Worm (Caenorhabditis elegans) whole organism, late embryonic: ENCODE results near the gene H37A05.4.

Source experiments
- C38D4.7 ChIP-seq: fragments of 200-800 bp; sonication (Bioruptor generic); optimal IDR thresholded peaks from 2 replicates; lab custom pipeline; 2018; ENCODE audit warnings: mild to moderate bottlenecking, missing genetic modification characterization, moderate library complexity, missing compliant biosample characterization
- Y22D7AL.16 ChIP-seq: sonication (generic microtip); optimal IDR thresholded peaks from 2 replicates; lab custom pipeline; 2016; ENCODE audit warnings: missing genetic modification characterization, missing compliant biosample characterization
- ahr-1 ChIP-seq: sonication (generic microtip); optimal IDR thresholded peaks from 2 replicates; lab custom pipeline; 2016; ENCODE audit warnings: missing genetic modification characterization, missing compliant biosample characterization
- ceh-18 ChIP-seq: sonication (generic microtip); optimal IDR thresholded peaks from 2 replicates; lab custom pipeline; 2016; ENCODE audit warnings: missing genetic modification characterization, missing compliant biosample characterization
- ceh-19 ChIP-seq: fragments of 200-800 bp; sonication (Bioruptor generic); optimal IDR thresholded peaks from 2 replicates; lab custom pipeline; 2018; ENCODE audit warnings: mild to moderate bottlenecking, missing genetic modification characterization, missing compliant biosample characterization
- ceh-2 ChIP-seq: sonication (generic microtip); optimal IDR thresholded peaks from 2 replicates; lab custom pipeline; 2016; ENCODE audit warnings: missing genotype, missing genetic modification characterization, missing compliant biosample characterization
- ceh-24 ChIP-seq: sonication (generic microtip); optimal IDR thresholded peaks from 2 replicates; lab custom pipeline; 2016; ENCODE audit warnings: mild to moderate bottlenecking, missing genetic modification characterization, missing compliant biosample characterization
- ceh-6 ChIP-seq: fragments of 200-800 bp; sonication (Bioruptor generic); optimal IDR thresholded peaks from 2 replicates; lab custom pipeline; 2018; ENCODE audit warnings: mild to moderate bottlenecking, missing genetic modification characterization, missing compliant biosample characterization
- che-1 ChIP-seq: sonication (generic microtip); optimal IDR thresholded peaks from 2 replicates; lab custom pipeline; 2016; ENCODE audit warnings: mild to moderate bottlenecking, missing genetic modification characterization, missing compliant biosample characterization
- elt-2 ChIP-seq: sonication (generic microtip); optimal IDR thresholded peaks from 2 replicates; lab custom pipeline; 2016; ENCODE audit warnings: missing genetic modification reagents, missing genetic modification characterization, missing compliant biosample characterization
- eyg-1 ChIP-seq: sonication (generic microtip); optimal IDR thresholded peaks from 2 replicates; lab custom pipeline; 2016; ENCODE audit warnings: missing genotype, missing genetic modification characterization, missing compliant biosample characterization
- fkh-6 ChIP-seq: sonication (generic microtip); optimal IDR thresholded peaks from 2 replicates; lab custom pipeline; 2016; ENCODE audit warnings: missing genetic modification characterization, missing compliant biosample characterization
- gmeb-2 ChIP-seq: sonication (generic microtip); optimal IDR thresholded peaks from 2 replicates; lab custom pipeline; 2016; ENCODE audit warnings: missing genetic modification characterization, inconsistent platforms, missing compliant biosample characterization
- hlh-30 ChIP-seq: sonication (generic microtip); optimal IDR thresholded peaks from 2 replicates; lab custom pipeline; 2017; ENCODE audit warnings: antibody characterized with exemption, missing genetic modification characterization, missing compliant biosample characterization; ENCODE audit not compliant: insufficient read depth
- hlh-8 ChIP-seq: sonication (generic microtip); optimal IDR thresholded peaks from 2 replicates; lab custom pipeline; 2016; ENCODE audit warnings: missing genotype, missing genetic modification characterization, missing compliant biosample characterization
- lim-6 ChIP-seq: sonication (generic microtip); optimal IDR thresholded peaks from 2 replicates; lab custom pipeline; 2016; ENCODE audit warnings: missing genetic modification characterization, missing compliant biosample characterization
- mec-3 ChIP-seq: sonication (generic microtip); optimal IDR thresholded peaks from 2 replicates; lab custom pipeline; 2016; ENCODE audit warnings: borderline replicate concordance, missing genetic modification characterization, missing compliant biosample characterization
- nfya-1 ChIP-seq: sonication (generic microtip); optimal IDR thresholded peaks from 2 replicates; lab custom pipeline; 2017; ENCODE audit warnings: missing genetic modification characterization, mild to moderate bottlenecking, missing compliant biosample characterization, antibody characterized with exemption, moderate library complexity
- nhr-11 ChIP-seq: fragments of 150-350 bp; optimal IDR thresholded peaks from 2 replicates; lab custom pipeline; 2014; ENCODE audit warnings: missing biosample characterization, missing genetic modification characterization
- pat-9 ChIP-seq: fragments of 200-800 bp; sonication (Bioruptor generic); optimal IDR thresholded peaks from 2 replicates; lab custom pipeline; 2018; ENCODE audit warnings: mild to moderate bottlenecking, missing genetic modification characterization, moderate library complexity, missing compliant biosample characterization
- pax-1 ChIP-seq: fragments of 150-350 bp; optimal IDR thresholded peaks from 2 replicates; lab custom pipeline; 2014; ENCODE audit warnings: missing biosample characterization, missing genetic modification characterization
- pha-2 ChIP-seq: sonication (generic microtip); optimal IDR thresholded peaks from 2 replicates; lab custom pipeline; 2017; ENCODE audit warnings: mild to moderate bottlenecking, missing genetic modification characterization, missing compliant biosample characterization
- pha-4 ChIP-seq: fragments of 150-350 bp; optimal IDR thresholded peaks from 2 replicates; lab custom pipeline; 2018; ENCODE audit warnings: missing biosample characterization, missing genetic modification reagents, missing genetic modification characterization
- pqm-1 ChIP-seq: sonication (generic microtip); optimal IDR thresholded peaks from 2 replicates; lab custom pipeline; 2016; ENCODE audit warnings: missing genetic modification characterization, missing compliant biosample characterization
- ref-2 ChIP-seq: sonication (generic microtip); optimal IDR thresholded peaks from 2 replicates; lab custom pipeline; 2016; ENCODE audit warnings: missing genetic modification characterization, missing compliant biosample characterization
- sdc-2 ChIP-seq: sonication (generic microtip); optimal IDR thresholded peaks from 2 replicates; lab custom pipeline; 2016; ENCODE audit warnings: missing genotype, missing genetic modification characterization, missing compliant biosample characterization
- sox-2 ChIP-seq: fragments of 200-800 bp; sonication (Bioruptor generic); IDR thresholded peaks from 2 replicates; pipeline ENCODE4 v1.3.6; 2022; ENCODE audit warnings: missing genetic modification reagents, missing genetic modification characterization, missing compliant biosample characterization
- tbx-2 ChIP-seq: sonication (generic microtip); optimal IDR thresholded peaks from 2 replicates; lab custom pipeline; 2016; ENCODE audit warnings: missing genetic modification characterization, missing compliant biosample characterization
- unc-3 ChIP-seq, 2 experiments: fragments of 200-800 bp in 1 of 2; sonication (Bioruptor generic) in 1 of 2; sonication (generic microtip) in 1 of 2; conservative IDR thresholded peaks in 1 of 2; optimal IDR thresholded peaks in 1 of 2; 2 replicates each; pipeline versions ENCODE4 v1.3.6 to Lab custom; 2016 to 2022; ENCODE audit warnings: missing compliant biosample characterization in 2 of 2, missing genetic modification characterization in 2 of 2, missing genetic modification reagents in 1 of 2
- unc-42 ChIP-seq: sonication (generic microtip); optimal IDR thresholded peaks from 2 replicates; lab custom pipeline; 2016; ENCODE audit warnings: missing genotype, missing genetic modification characterization, missing compliant biosample characterization
- unc-86 ChIP-seq: sonication (generic microtip); optimal IDR thresholded peaks from 2 replicates; lab custom pipeline; 2016; ENCODE audit warnings: missing genetic modification characterization, missing compliant biosample characterization
- ztf-16 ChIP-seq: sonication (generic microtip); optimal IDR thresholded peaks from 2 replicates; lab custom pipeline; 2017; ENCODE audit warnings: missing genetic modification characterization, missing compliant biosample characterization

H37A05.4 gene

DNA sequence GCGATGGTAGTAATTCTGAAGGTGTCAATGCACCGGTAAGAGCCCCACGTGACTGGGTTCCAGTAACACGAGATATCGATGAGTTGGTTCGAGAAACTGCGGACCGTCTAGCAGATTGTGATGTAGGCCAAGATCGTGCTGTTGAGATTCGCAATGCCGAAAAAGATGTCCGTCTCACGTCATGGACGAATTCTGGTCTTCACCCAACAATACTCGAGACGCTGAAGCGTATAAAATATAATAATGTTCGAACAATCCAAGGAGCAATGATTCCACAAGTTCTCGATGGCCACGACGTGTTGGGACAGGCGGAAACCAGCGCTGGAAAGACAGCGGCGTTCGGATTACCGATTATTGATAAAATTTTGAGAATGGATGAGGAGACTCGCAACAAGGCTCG, 16.9 kb upstream of the H37A05.4 start:
- TF ChIP-seq pha-4 (tag; lab: Kevin White, UChicago) (no peak), unc-86 (tag; lab: Kevin White, UChicago) (no peak), pha-2 (tag; lab: Kevin White, UChicago) (no peak), ahr-1 (tag; lab: Kevin White, UChicago) (no peak), C38D4.7 (GFP tag; lab: Kevin White, UChicago) (no peak), nfya-1 (tag; lab: Kevin White, UChicago) (no peak), ceh-18 (no peak), ref-2 (no peak), ceh-24 (tag; lab: Kevin White, UChicago) (no peak), Y22D7AL.16 (no peak), sox-2 (GFP tag; lab: Robert Waterston, UW) (no peak)

DNA sequence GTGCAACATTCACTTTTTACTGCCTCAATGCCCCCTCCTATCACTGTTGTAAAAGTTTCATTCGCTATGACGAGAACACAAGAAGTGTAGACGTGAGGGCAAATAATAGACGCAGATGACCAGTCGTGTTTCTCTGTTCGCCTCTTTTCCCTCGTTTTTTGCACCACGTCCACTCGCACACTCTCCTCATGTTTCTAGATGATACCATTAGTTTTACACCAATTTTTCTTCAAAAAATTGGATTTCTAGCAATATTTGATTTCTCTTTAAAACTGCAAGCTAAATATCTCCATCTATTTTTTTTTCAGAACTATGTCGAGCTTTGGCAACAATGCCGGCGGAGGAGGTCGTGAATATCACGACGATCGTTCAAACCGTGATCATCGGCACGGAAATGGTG, 15.5 kb upstream of the H37A05.4 start, which contains the start of gene rde-12:
rde-12 (plus strand) TSS at position 301 of the 400 bp plus-strand sequence.
- TF ChIP-seq ceh-2 (tag; lab: Kevin White, UChicago) (no peak), gmeb-2 (tag; lab: Kevin White, UChicago) (no peak), unc-3 (GFP tag; conservative IDR thresholded peaks at IDR 0.05; lab: Robert Waterston, UW) (no peak), unc-3 (tag; optimal IDR thresholded peaks at IDR 0.05; lab: Kevin White, UChicago) (no peak), ahr-1 (tag; lab: Kevin White, UChicago) (no peak), pax-1 (tag; lab: Kevin White, UChicago) (no peak), pat-9 (tag; lab: Kevin White, UChicago) (no peak), fkh-6 (tag; lab: Kevin White, UChicago) (no peak), che-1 (no peak), pqm-1 (no peak), ztf-16 (no peak), ceh-19 (GFP tag; lab: Kevin White, UChicago) (no peak), ceh-18 (no peak), nhr-11 (tag; lab: Kevin White, UChicago) (no peak)

DNA sequence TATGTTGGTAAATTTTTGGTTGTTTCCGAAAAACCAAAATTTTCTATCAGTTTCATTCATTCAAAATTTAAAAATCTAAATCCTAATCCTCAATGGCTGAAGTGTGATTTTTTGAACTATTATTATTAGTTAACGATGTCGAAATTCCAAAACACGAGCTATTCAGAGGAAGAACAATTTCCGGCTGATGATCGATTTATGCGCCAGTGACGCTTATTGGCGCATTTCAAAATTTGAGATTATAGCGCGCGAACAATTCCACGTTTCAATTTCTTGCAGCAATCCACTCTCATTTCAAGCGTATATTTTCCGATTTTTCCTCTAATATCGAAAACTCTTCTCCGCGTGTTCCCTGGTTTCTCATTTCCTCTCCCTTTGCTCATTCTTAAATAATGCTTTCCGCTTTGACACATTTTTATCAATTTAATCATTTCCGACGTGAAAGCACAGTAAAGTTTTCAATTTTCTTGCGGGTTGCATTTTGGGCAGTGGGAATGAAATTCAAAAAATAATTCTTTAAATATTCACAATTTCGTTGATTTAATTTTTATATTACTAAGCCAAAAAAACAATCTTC, 14.8 kb upstream of the H37A05.4 start:
- TF ChIP-seq lim-6 (tag; lab: Kevin White, UChicago) (no peak), ceh-6 (no peak), hlh-30 (no peak), elt-2 (tag; lab: Kevin White, UChicago) (no peak), eyg-1 (tag; lab: Kevin White, UChicago) (no peak), pax-1 (tag; lab: Kevin White, UChicago) (no peak)

DNA sequence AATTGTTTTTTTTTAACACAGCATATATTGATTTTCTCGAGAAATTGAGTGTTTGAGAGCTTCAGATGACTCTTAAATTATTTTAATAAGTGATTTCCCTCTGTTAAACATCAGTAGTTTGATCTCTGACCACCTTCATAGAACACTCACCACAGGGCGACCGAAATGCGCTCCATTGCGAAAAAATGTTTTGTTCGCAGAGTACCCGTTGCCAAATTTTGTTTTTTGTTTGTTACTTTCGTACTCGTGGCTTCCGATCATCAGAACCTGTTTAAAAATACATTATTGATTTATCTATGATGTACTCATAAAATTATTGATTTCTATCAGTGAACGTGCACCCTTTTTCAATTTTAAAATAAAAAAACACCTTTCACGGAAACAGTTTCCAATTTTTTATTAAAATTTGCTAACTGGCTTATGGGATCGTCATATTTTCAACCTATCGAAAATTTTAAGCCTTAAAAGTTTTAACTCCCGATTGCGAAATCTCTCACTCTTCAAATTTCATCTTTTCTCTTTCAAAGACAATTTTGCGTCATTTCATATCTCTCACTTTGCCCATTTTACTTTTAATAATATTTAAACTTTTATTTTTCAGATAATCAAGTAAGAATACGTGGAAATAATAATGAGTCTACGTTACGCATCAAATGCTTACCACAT, 11.2 kb upstream of the H37A05.4 start, which contains the start of gene letm-1:
letm-1 (plus strand) TSS at position 598 of the 666 bp plus-strand sequence.
- TF ChIP-seq tbx-2 (tag; lab: Kevin White, UChicago), result peak; percentile 11
- TF ChIP-seq elt-2 (tag; lab: Kevin White, UChicago), result no peak

DNA sequence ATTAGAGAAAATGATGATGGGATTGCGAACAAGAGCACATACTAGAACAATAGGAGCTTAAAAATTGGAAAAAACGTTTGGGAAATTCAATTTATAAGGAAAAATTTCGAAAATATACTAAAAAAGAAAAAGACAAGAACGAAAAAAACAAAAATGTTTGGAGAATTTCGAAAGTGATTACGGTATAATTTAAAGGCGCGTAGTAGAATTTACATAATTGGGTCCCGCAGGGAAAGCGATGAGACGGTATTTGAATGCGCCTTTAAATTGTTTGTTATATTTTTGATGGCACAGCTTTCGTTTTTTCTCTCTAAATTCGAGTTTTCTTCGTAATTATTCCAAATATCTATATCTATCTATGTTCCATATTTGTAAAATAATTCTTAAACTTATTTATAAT, 10.5 kb upstream of the H37A05.4 start:
- TF ChIP-seq sdc-2 (tag; lab: Kevin White, UChicago), result no peak
- no peak for TF ChIP-seq hlh-8 (tag; lab: Kevin White, UChicago)
- TF ChIP-seq unc-3 (GFP tag; conservative IDR thresholded peaks at IDR 0.05; lab: Robert Waterston, UW), result no peak
- TF ChIP-seq unc-3 (tag; optimal IDR thresholded peaks at IDR 0.05; lab: Kevin White, UChicago), result no peak
- no peak for TF ChIP-seq unc-42
- no peak for TF ChIP-seq mec-3 (tag; lab: Kevin White, UChicago)
